Worm (Caenorhabditis elegans) whole organism, young adult: ENCODE results near the gene spp-19.
A peak's percentile ranks its signal among the peaks of the same experiment; 100 is the strongest.

Source experiments
- B0019.2 ChIP-seq: fragments of 200-800 bp; sonication (Bioruptor generic); conservative IDR thresholded peaks from 2 replicates; pipeline ENCODE4 v1.3.6; 2022; ENCODE audit warnings: missing genetic modification reagents, missing genetic modification characterization, missing compliant biosample characterization
- B0035.1 ChIP-seq: sonication (generic microtip); optimal IDR thresholded peaks from 2 replicates; lab custom pipeline; 2016; ENCODE audit warnings: missing genetic modification characterization, mild to moderate bottlenecking, missing compliant biosample characterization, missing genotype, missing genetic modification reagents
- B0261.1 ChIP-seq: sonication (generic microtip); optimal IDR thresholded peaks from 2 replicates; lab custom pipeline; 2016; ENCODE audit warnings: mild to moderate bottlenecking, missing genetic modification characterization, moderate library complexity, missing compliant biosample characterization
- B0336.3 ChIP-seq: fragments of 200-800 bp; sonication (Bioruptor generic); IDR thresholded peaks from 2 replicates; pipeline ENCODE4 v1.3.6; 2022; ENCODE audit warnings: missing genetic modification characterization, missing compliant biosample characterization
- F22D6.2 ChIP-seq: sonication (generic microtip); optimal IDR thresholded peaks from 2 replicates; lab custom pipeline; 2016; ENCODE audit warnings: mild to moderate bottlenecking, missing genetic modification characterization, missing compliant biosample characterization
- F23B12.7 ChIP-seq: sonication (generic microtip); optimal IDR thresholded peaks from 2 replicates; lab custom pipeline; 2017; ENCODE audit warnings: missing genetic modification characterization, mild to moderate bottlenecking, missing compliant biosample characterization, antibody characterized with exemption, moderate library complexity; ENCODE audit not compliant: insufficient read depth
- F57C9.4 ChIP-seq: sonication (generic microtip); optimal IDR thresholded peaks from 2 replicates; lab custom pipeline; 2017; ENCODE audit warnings: mild to moderate bottlenecking, missing genetic modification characterization, missing compliant biosample characterization
- K12H6.12 ChIP-seq: fragments of 200-800 bp; sonication (Bioruptor generic); optimal IDR thresholded peaks from 2 replicates; lab custom pipeline; 2018; ENCODE audit warnings: mild to moderate bottlenecking, missing genetic modification characterization, missing compliant biosample characterization
- Y79H2A.3 ChIP-seq: fragments of 200-800 bp; sonication (Bioruptor generic); conservative IDR thresholded peaks from 2 replicates; pipeline ENCODE4 v1.3.6; 2022; ENCODE audit warnings: missing genetic modification reagents, missing genetic modification characterization, missing compliant biosample characterization
- atf-7 ChIP-seq: sonication (generic microtip); optimal IDR thresholded peaks from 2 replicates; lab custom pipeline; 2017; ENCODE audit warnings: mild to moderate bottlenecking, missing genetic modification characterization, missing compliant biosample characterization
- bed-1 ChIP-seq: fragments of 200-800 bp; sonication (Bioruptor generic); IDR thresholded peaks from 2 replicates; pipeline ENCODE4 v1.3.6; 2022; ENCODE audit warnings: missing genetic modification reagents, missing genetic modification characterization, missing compliant biosample characterization
- ccch-3 ChIP-seq: fragments of 200-800 bp; sonication (Bioruptor generic); optimal IDR thresholded peaks from 2 replicates; lab custom pipeline; 2018; ENCODE audit warnings: mild to moderate bottlenecking, missing genetic modification characterization, missing compliant biosample characterization
- ceh-79 ChIP-seq: sonication (generic microtip); optimal IDR thresholded peaks from 2 replicates; lab custom pipeline; 2017; ENCODE audit warnings: mild to moderate bottlenecking, missing genetic modification characterization, missing compliant biosample characterization
- dox-1 ChIP-seq: fragments of 200-800 bp; sonication (Bioruptor generic); IDR thresholded peaks from 2 replicates; pipeline ENCODE4 v1.3.6; 2022; ENCODE audit warnings: missing genetic modification reagents, missing genetic modification characterization, missing compliant biosample characterization
- dpl-1 ChIP-seq: fragments of 150-350 bp; optimal IDR thresholded peaks from 2 replicates; lab custom pipeline; 2014; ENCODE audit warnings: missing biosample characterization, missing genetic modification reagents, missing genetic modification characterization
- egl-18 ChIP-seq: fragments of 200-800 bp; sonication (Bioruptor generic); IDR thresholded peaks from 2 replicates; pipeline ENCODE4 v1.3.6; 2022; ENCODE audit warnings: missing genetic modification reagents, missing genetic modification characterization, missing compliant biosample characterization
- ekl-4 ChIP-seq: fragments of 200-800 bp; sonication (Bioruptor generic); IDR thresholded peaks from 2 replicates; pipeline ENCODE4 v1.3.6; 2022; ENCODE audit warnings: missing genetic modification reagents, missing genetic modification characterization, missing compliant biosample characterization
- ets-4 ChIP-seq: fragments of 200-800 bp; sonication (Bioruptor generic); optimal IDR thresholded peaks from 2 replicates; lab custom pipeline; 2018; ENCODE audit warnings: mild to moderate bottlenecking, missing genetic modification characterization, missing compliant biosample characterization
- fkh-3 ChIP-seq: sonication (generic microtip); optimal IDR thresholded peaks from 2 replicates; lab custom pipeline; 2016; ENCODE audit warnings: mild to moderate bottlenecking, missing genetic modification characterization, missing compliant biosample characterization
- hmg-20 ChIP-seq: fragments of 200-800 bp; sonication (Bioruptor generic); IDR thresholded peaks from 2 replicates; pipeline ENCODE4 v1.3.6; 2022; ENCODE audit warnings: missing genetic modification reagents, missing genetic modification characterization, missing compliant biosample characterization
- hrde-1 ChIP-seq: sonication (generic microtip); optimal IDR thresholded peaks from 2 replicates; lab custom pipeline; 2016; ENCODE audit warnings: missing genetic modification characterization, mild to moderate bottlenecking, missing compliant biosample characterization, moderate library complexity, missing genotype, missing genetic modification reagents, borderline replicate concordance
- lag-1 ChIP-seq: fragments of 200-800 bp; sonication (Bioruptor generic); IDR thresholded peaks from 2 replicates; pipeline ENCODE4 v1.3.6; 2022; ENCODE audit warnings: missing genetic modification reagents, missing genetic modification characterization, missing compliant biosample characterization
- let-526 ChIP-seq: fragments of 200-800 bp; sonication (Bioruptor generic); IDR thresholded peaks from 2 replicates; pipeline ENCODE4 v1.3.6; 2022; ENCODE audit warnings: missing genetic modification reagents, missing genetic modification characterization, missing compliant biosample characterization
- lsy-27 ChIP-seq: sonication (generic microtip); optimal IDR thresholded peaks from 2 replicates; lab custom pipeline; 2017; ENCODE audit warnings: missing genetic modification characterization, mild to moderate bottlenecking, missing compliant biosample characterization, antibody characterized with exemption, missing genotype, borderline replicate concordance; ENCODE audit not compliant: insufficient read depth
- madf-3 ChIP-seq: fragments of 200-800 bp; sonication (Bioruptor generic); IDR thresholded peaks from 2 replicates; pipeline ENCODE4 v1.3.6; 2022; ENCODE audit warnings: missing genetic modification reagents, missing genetic modification characterization, missing compliant biosample characterization
- madf-6 ChIP-seq: fragments of 200-800 bp; sonication (Bioruptor generic); IDR thresholded peaks from 2 replicates; pipeline ENCODE4 v1.3.6; 2022; ENCODE audit warnings: missing genetic modification reagents, missing genetic modification characterization, missing compliant biosample characterization
- nhr-179 ChIP-seq: sonication (generic microtip); optimal IDR thresholded peaks from 2 replicates; lab custom pipeline; 2016; ENCODE audit warnings: mild to moderate bottlenecking, missing genetic modification characterization, missing compliant biosample characterization
- nhr-90 ChIP-seq: sonication (generic microtip); optimal IDR thresholded peaks from 2 replicates; lab custom pipeline; 2016; ENCODE audit warnings: missing genotype, mild to moderate bottlenecking, missing genetic modification characterization, missing compliant biosample characterization
- rpc-1 ChIP-seq, 2 experiments: fragments of 150-350 bp in 1 of 2; sonication (generic microtip) in 1 of 2; optimal IDR thresholded peaks; 2 replicates each; lab custom pipeline; 2014 to 2018; ENCODE audit warnings: missing biosample characterization in 1 of 2, missing genetic modification characterization in 1 of 2, missing genetic modification reagents in 1 of 2, missing genotype in 1 of 2
- sea-2 ChIP-seq: fragments of 200-800 bp; sonication (Bioruptor generic); IDR thresholded peaks from 2 replicates; pipeline ENCODE4 v1.3.6; 2022; ENCODE audit warnings: missing genetic modification characterization, missing compliant biosample characterization
- snpc-3.4 ChIP-seq: sonication (generic microtip); optimal IDR thresholded peaks from 2 replicates; lab custom pipeline; 2017; ENCODE audit warnings: missing genetic modification characterization, mild to moderate bottlenecking, missing compliant biosample characterization, antibody characterized with exemption, moderate library complexity, missing genotype, missing genetic modification reagents
- snpc-4 ChIP-seq, 5 experiments: fragments of 150-350 bp in 1 of 5; sonication (generic microtip) in 4 of 5; optimal IDR thresholded peaks; 2 replicates each; lab custom pipeline; 2014 to 2018; ENCODE audit warnings: missing genetic modification characterization in 5 of 5, missing biosample characterization in 3 of 5, antibody characterized with exemption in 2 of 5, mild to moderate bottlenecking in 2 of 5, missing compliant biosample characterization in 2 of 5, missing genotype in 2 of 5, moderate library complexity in 2 of 5, missing genetic modification reagents in 1 of 5
- tbp1 ChIP-seq: fragments of 200-800 bp; sonication (Bioruptor generic); optimal IDR thresholded peaks from 2 replicates; lab custom pipeline; 2018; ENCODE audit warnings: mild to moderate bottlenecking, missing genetic modification characterization, missing compliant biosample characterization
- tbx-9 ChIP-seq: sonication (generic microtip); optimal IDR thresholded peaks from 2 replicates; lab custom pipeline; 2016; ENCODE audit warnings: borderline replicate concordance, missing genetic modification characterization, inconsistent platforms, missing compliant biosample characterization
- unc-130 ChIP-seq: sonication (generic microtip); optimal IDR thresholded peaks from 2 replicates; lab custom pipeline; 2016; ENCODE audit warnings: missing genetic modification reagents, missing genetic modification characterization, missing compliant biosample characterization
- unc-62 ChIP-seq: fragments of 150-350 bp; optimal IDR thresholded peaks from 2 replicates; lab custom pipeline; 2014; ENCODE audit warnings: missing biosample characterization, missing genetic modification reagents, missing genetic modification characterization
- zfh-2 ChIP-seq: fragments of 200-800 bp; sonication (Bioruptor generic); conservative IDR thresholded peaks from 2 replicates; pipeline ENCODE4 v1.3.6; 2022; ENCODE audit warnings: missing genetic modification reagents, missing genetic modification characterization, missing compliant biosample characterization
- zim-3 ChIP-seq: sonication (generic microtip); optimal IDR thresholded peaks from 2 replicates; lab custom pipeline; 2017; ENCODE audit warnings: mild to moderate bottlenecking, missing genetic modification characterization, moderate library complexity, missing compliant biosample characterization
- ztf-22 ChIP-seq: fragments of 200-800 bp; sonication (Bioruptor generic); optimal IDR thresholded peaks from 2 replicates; lab custom pipeline; 2018; ENCODE audit warnings: mild to moderate bottlenecking, missing genetic modification characterization, moderate library complexity, missing compliant biosample characterization
- ztf-25 ChIP-seq: fragments of 200-800 bp; sonication (Bioruptor generic); IDR thresholded peaks from 2 replicates; pipeline ENCODE4 v1.3.6; 2022; ENCODE audit warnings: missing genetic modification reagents, missing genetic modification characterization, missing compliant biosample characterization
- ztf-26 ChIP-seq: sonication (generic microtip); optimal IDR thresholded peaks from 2 replicates; lab custom pipeline; 2017; ENCODE audit warnings: missing genetic modification characterization, missing compliant biosample characterization
- ztf-3 ChIP-seq: fragments of 200-800 bp; sonication (Bioruptor generic); optimal IDR thresholded peaks from 2 replicates; lab custom pipeline; 2018; ENCODE audit warnings: mild to moderate bottlenecking, missing genetic modification characterization, missing compliant biosample characterization

spp-19 gene

ce11 chrV:6514887-6515324 lies 46.6 kb downstream of the spp-19 start, which contains the start of gene dpy-11 (continued):
- TF ChIP-seq zim-3 (tag; lab: Kevin White, UChicago): no peak
- TF ChIP-seq unc-62 (GFP tag; lab: Kevin White, UChicago): no peak
- no peak for TF ChIP-seq Y79H2A.3 (GFP tag; lab: Robert Waterston, UW)
- peak; percentile 65 for TF ChIP-seq ekl-4
- TF ChIP-seq B0336.3: peak; percentile 92
- TF ChIP-seq snpc-4 (GFP tag; optimal IDR thresholded peaks at IDR 0.05; lab: Kevin White, UChicago): peak; percentile 21
- TF ChIP-seq snpc-4 (tag; optimal IDR thresholded peaks at IDR 0.05; lab: Kevin White, UChicago): peak in 2 of 4 experiments; percentile 9 to 26
- peak; percentile 58 for TF ChIP-seq dox-1 (GFP tag; lab: Robert Waterston, UW)
- TF ChIP-seq let-526 (GFP tag; lab: Robert Waterston, UW): no peak
- TF ChIP-seq egl-18 (GFP tag; lab: Robert Waterston, UW): no peak
- TF ChIP-seq nhr-179 (tag; lab: Kevin White, UChicago): no peak
- TF ChIP-seq ztf-26 (tag; lab: Kevin White, UChicago): peak; percentile 58
- peak; percentile 80 for TF ChIP-seq madf-3
- TF ChIP-seq zfh-2: no peak
- peak; percentile 30 for TF ChIP-seq ets-4 (GFP tag; lab: Kevin White, UChicago)
- 0 out of 2 replicates have a peak, but pooled peaks have one; percentile 80 for TF ChIP-seq bed-1 (GFP tag; lab: Robert Waterston, UW)
- no peak for TF ChIP-seq F23B12.7 (tag; lab: Kevin White, UChicago)
- TF ChIP-seq rpc-1 (optimal IDR thresholded peaks at IDR 0.05; lab: Kevin White, UChicago): no peak
- TF ChIP-seq rpc-1 (tag; optimal IDR thresholded peaks at IDR 0.05; lab: Kevin White, UChicago): no peak
- peak; percentile 61 for TF ChIP-seq madf-6
- TF ChIP-seq tbp1 (GFP tag; lab: Kevin White, UChicago): peak; percentile 51
- TF ChIP-seq B0019.2: no peak
- peak; percentile 1 for TF ChIP-seq nhr-90 (tag; lab: Kevin White, UChicago)
- peak; percentile 23; the same call in 1 of the 2 replicates for TF ChIP-seq hmg-20 (GFP tag; lab: Robert Waterston, UW)
- TF ChIP-seq K12H6.12 (tag; lab: Kevin White, UChicago): no peak
- no peak for TF ChIP-seq ccch-3 (GFP tag; lab: Kevin White, UChicago)
- no peak for TF ChIP-seq ztf-3 (GFP tag; lab: Kevin White, UChicago)
- TF ChIP-seq F22D6.2: no peak
- TF ChIP-seq B0035.1 (tag; lab: Kevin White, UChicago): no peak
- no peak for TF ChIP-seq lag-1 (GFP tag; lab: Robert Waterston, UW)
- no peak for TF ChIP-seq lsy-27 (tag; lab: Kevin White, UChicago)
- no peak for TF ChIP-seq snpc-3.4 (tag; lab: Kevin White, UChicago)
- no peak for TF ChIP-seq sea-2 (GFP tag; lab: Robert Waterston, UW)

DNA sequence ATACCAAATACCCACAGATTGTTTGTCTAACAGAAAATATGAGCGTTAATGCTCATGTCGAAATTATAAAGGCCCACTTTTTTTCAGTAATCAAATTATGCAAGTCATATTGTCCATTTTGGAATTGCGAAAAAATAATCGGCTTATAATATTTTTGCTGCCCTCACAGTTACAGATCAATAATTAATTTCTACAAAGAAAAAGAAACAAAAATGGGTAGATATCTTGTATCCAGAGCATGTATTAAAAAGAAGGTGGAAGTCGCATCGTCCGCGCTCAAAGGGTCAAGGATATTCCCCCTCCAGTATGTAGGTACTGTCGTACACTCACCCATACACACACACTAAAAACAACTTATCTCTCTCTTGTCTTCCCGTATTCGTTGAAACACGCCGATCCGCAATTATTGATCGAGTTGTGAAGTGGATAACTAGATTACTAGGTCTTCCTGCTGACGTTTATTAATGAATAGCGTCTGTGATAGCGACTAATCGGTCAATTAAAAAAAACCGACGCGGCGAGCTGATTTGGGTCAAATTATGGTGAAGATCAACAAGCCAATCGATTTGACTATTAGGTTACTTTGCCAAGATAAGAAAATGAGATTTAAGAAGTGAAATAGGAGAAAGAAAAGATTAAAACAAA lies 47.6 kb downstream of the spp-19 start:
- TF ChIP-seq hrde-1 (tag; lab: Kevin White, UChicago) (no peak), B0261.1 (tag; lab: Kevin White, UChicago) (no peak), tbx-9 (tag; lab: Kevin White, UChicago) (no peak), ets-4 (GFP tag; lab: Kevin White, UChicago) (no peak), unc-130 (GFP tag; lab: Kevin White, UChicago) (no peak), ceh-79 (tag; lab: Kevin White, UChicago) (no peak), tbp1 (GFP tag; lab: Kevin White, UChicago) (no peak), dpl-1 (no peak), ztf-25 (no peak), atf-7 (tag; lab: Kevin White, UChicago) (no peak), ztf-22 (GFP tag; lab: Kevin White, UChicago) (no peak), fkh-3 (no peak), F57C9.4 (tag; lab: Kevin White, UChicago) (no peak), B0035.1 (tag; lab: Kevin White, UChicago) (no peak)
